Worm (Caenorhabditis elegans): ENCODE results near the gene prkl-1.

- TF ChIP-seq dpl-1 (GFP tag; optimal IDR thresholded peaks at IDR 0.05): no peak
- no peak for TF ChIP-seq unc-62 (GFP tag; optimal IDR thresholded peaks at IDR 0.05 in 1 of 2)
- TF ChIP-seq unc-62 (tag; optimal IDR thresholded peaks at IDR 0.05): no peak
- TF ChIP-seq nhr-11 (tag; optimal IDR thresholded peaks at IDR 0.05): no peak
- no peak for TF ChIP-seq arid-1 (GFP tag; conservative IDR thresholded peaks at IDR 0.05)
- no peak for TF ChIP-seq F49E8.2 (tag; optimal IDR thresholded peaks at IDR 0.05; ENCODE audit: borderline replicate concordance)
- TF ChIP-seq mdt-29 (GFP tag; IDR thresholded peaks at IDR 0.05): no peak
- no peak for TF ChIP-seq hlh-30 (tag; optimal IDR thresholded peaks at IDR 0.05; ENCODE audit: insufficient read depth)
- TF ChIP-seq lir-3 (tag; optimal IDR thresholded peaks at IDR 0.05): no peak
- no peak for TF ChIP-seq F44E2.7 (GFP tag; IDR thresholded peaks at IDR 0.05)
- TF ChIP-seq ceh-82 (tag; optimal IDR thresholded peaks at IDR 0.05): no peak
- no peak for TF ChIP-seq nhr-77 (tag; optimal IDR thresholded peaks at IDR 0.05)
- TF ChIP-seq spr-3 (GFP tag; optimal IDR thresholded peaks at IDR 0.05): no peak
- no peak for TF ChIP-seq snpc-4 (tag; optimal IDR thresholded peaks at IDR 0.05)
- no peak for TF ChIP-seq tra-1 (GFP tag; IDR thresholded peaks at IDR 0.05)
These were observed 38.1 kb upstream of the prkl-1 start for ce11 chrIV:7024829-7025228.
